Fruit fly (Drosophila melanogaster) whole organism: ENCODE measurements around the gene Jon74E.

ENCODE experiments used
- CG8478 ChIP-seq: fragments of >200 bp; optimal IDR thresholded peaks from 2 replicates; lab custom pipeline; 2018; ENCODE audit warnings: inconsistent platforms
- Dll ChIP-seq: fragments of >200 bp; optimal IDR thresholded peaks from 2 replicates; lab custom pipeline; 2017
- EcR ChIP-seq, 2 experiments: fragments of >200 bp; optimal IDR thresholded peaks; 2 replicates each; lab custom pipeline; 2017; ENCODE audit warnings: missing biosample characterization in 2 of 2, missing genetic modification characterization in 2 of 2, missing genetic modification reagents in 2 of 2
- psq ChIP-seq: fragments of >200 bp; optimal IDR thresholded peaks from 2 replicates; lab custom pipeline; 2017
- usp ChIP-seq: fragments of >200 bp; optimal IDR thresholded peaks from 2 replicates; lab custom pipeline; 2017; ENCODE audit warnings: missing biosample characterization, missing genetic modification characterization, mixed read lengths

DNA sequence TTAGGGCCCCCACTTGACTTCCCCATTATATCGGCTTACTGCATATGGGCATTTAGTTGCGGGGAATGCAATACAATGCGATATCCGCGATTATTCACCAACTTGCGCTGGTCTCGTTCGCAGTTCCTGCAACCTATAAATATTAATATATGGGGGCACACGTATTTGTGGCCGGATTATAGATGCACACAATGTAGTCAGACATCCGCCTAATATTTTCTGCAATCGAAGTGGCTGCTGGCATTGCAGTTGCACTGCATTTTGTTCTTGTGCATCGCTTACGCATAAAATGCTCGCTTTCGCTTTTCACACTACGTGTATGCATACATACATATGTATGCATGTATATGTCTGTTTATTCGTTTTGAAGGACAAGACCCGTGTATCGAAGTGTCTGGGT lies 39.8 kb upstream of the Jon74E start:
- TF ChIP-seq psq (lab: Kevin White, UChicago) = no peak
- TF ChIP-seq EcR (GFP tag; optimal IDR thresholded peaks at IDR 0.05; lab: Kevin White, UChicago) = no peak
- TF ChIP-seq CG8478 (lab: Kevin White, UChicago) = no peak
- no peak for TF ChIP-seq usp (GFP tag; lab: Kevin White, UChicago)
- no peak for TF ChIP-seq Dll (lab: Kevin White, UChicago)
